Worm (Caenorhabditis elegans) whole organism, mixed stage, embryonic: ENCODE data around the gene dop-2.

Experiments used
- bed-3 ChIP-seq: fragments of 200-800 bp; sonication (Bioruptor generic); optimal IDR thresholded peaks from 3 replicates; lab custom pipeline; 2018; ENCODE audit warnings: mild to moderate bottlenecking, missing genetic modification characterization, moderate library complexity, missing compliant biosample characterization
- blmp-1 ChIP-seq: fragments of 150-350 bp; optimal IDR thresholded peaks from 2 replicates; lab custom pipeline; 2014; ENCODE audit warnings: missing biosample characterization, missing genetic modification characterization
- ceh-39 ChIP-seq: fragments of 150-350 bp; optimal IDR thresholded peaks from 2 replicates; lab custom pipeline; 2014; ENCODE audit warnings: missing biosample characterization, missing genetic modification characterization
- ceh-83 ChIP-seq: fragments of 200-800 bp; sonication (Bioruptor generic); optimal IDR thresholded peaks from 2 replicates; lab custom pipeline; 2018; ENCODE audit warnings: mild to moderate bottlenecking, missing genetic modification characterization, missing compliant biosample characterization
- ces-1 ChIP-seq: fragments of 150-350 bp; optimal IDR thresholded peaks from 2 replicates; lab custom pipeline; 2014; ENCODE audit warnings: missing biosample characterization, missing genetic modification reagents, missing genetic modification characterization
- cnd-1 ChIP-seq: fragments of 200-800 bp; sonication (Bioruptor generic); optimal IDR thresholded peaks from 2 replicates; lab custom pipeline; 2018; ENCODE audit warnings: mild to moderate bottlenecking, missing genetic modification characterization, missing compliant biosample characterization
- drap-1 ChIP-seq: fragments of 200-800 bp; sonication (Bioruptor generic); optimal IDR thresholded peaks from 3 replicates; lab custom pipeline; 2018; ENCODE audit warnings: mild to moderate bottlenecking, missing genetic modification characterization, missing compliant biosample characterization
- elt-1 ChIP-seq: sonication (generic microtip); optimal IDR thresholded peaks from 2 replicates; lab custom pipeline; 2017; ENCODE audit warnings: missing genetic modification characterization, mild to moderate bottlenecking, missing compliant biosample characterization, antibody characterized with exemption, moderate library complexity, borderline replicate concordance; ENCODE audit not compliant: insufficient read depth
- elt-3 ChIP-seq: fragments of 150-350 bp; optimal IDR thresholded peaks from 2 replicates; lab custom pipeline; 2014; ENCODE audit warnings: missing biosample characterization, missing genetic modification characterization
- flh-1 ChIP-seq: fragments of 200-800 bp; sonication (Bioruptor generic); optimal IDR thresholded peaks from 2 replicates; lab custom pipeline; 2018; ENCODE audit warnings: mild to moderate bottlenecking, missing genetic modification characterization, moderate library complexity, missing compliant biosample characterization
- hlh-1 ChIP-seq: fragments of 150-350 bp; optimal IDR thresholded peaks from 2 replicates; lab custom pipeline; 2014; ENCODE audit warnings: missing biosample characterization, missing genetic modification reagents, missing genetic modification characterization
- lin-13 ChIP-seq: fragments of 150-350 bp; optimal IDR thresholded peaks from 2 replicates; lab custom pipeline; 2014; ENCODE audit warnings: missing biosample characterization, missing genetic modification characterization
- lin-32 ChIP-seq: fragments of 200-800 bp; sonication (Bioruptor generic); optimal IDR thresholded peaks from 2 replicates; lab custom pipeline; 2018; ENCODE audit warnings: mild to moderate bottlenecking, missing genetic modification characterization, missing compliant biosample characterization
- lsy-2 ChIP-seq: fragments of 150-350 bp; optimal IDR thresholded peaks from 2 replicates; lab custom pipeline; 2014; ENCODE audit warnings: missing biosample characterization, missing genetic modification characterization
- mab-5 ChIP-seq: fragments of 150-350 bp; optimal IDR thresholded peaks from 2 replicates; lab custom pipeline; 2014; ENCODE audit warnings: missing biosample characterization, missing genetic modification characterization
- mep-1 ChIP-seq: fragments of 150-350 bp; optimal IDR thresholded peaks from 2 replicates; lab custom pipeline; 2017; ENCODE audit warnings: missing biosample characterization, missing genetic modification reagents, missing genetic modification characterization, inconsistent platforms
- mls-2 ChIP-seq: sonication (generic microtip); optimal IDR thresholded peaks from 2 replicates; lab custom pipeline; 2016; ENCODE audit warnings: mild to moderate bottlenecking, missing genetic modification characterization, moderate library complexity, missing compliant biosample characterization
- nhr-12 ChIP-seq: fragments of 150-350 bp; optimal IDR thresholded peaks from 2 replicates; lab custom pipeline; 2014; ENCODE audit warnings: missing biosample characterization, missing genetic modification characterization
- nhr-2 ChIP-seq: fragments of 150-350 bp; optimal IDR thresholded peaks from 2 replicates; lab custom pipeline; 2014; ENCODE audit warnings: missing biosample characterization, missing genetic modification characterization
- nhr-237 ChIP-seq: fragments of 150-350 bp; optimal IDR thresholded peaks from 2 replicates; lab custom pipeline; 2014; ENCODE audit warnings: missing biosample characterization, missing genetic modification characterization
- nhr-28 ChIP-seq: fragments of 150-350 bp; optimal IDR thresholded peaks from 2 replicates; lab custom pipeline; 2014; ENCODE audit warnings: missing biosample characterization, missing genetic modification characterization
- nhr-76 ChIP-seq: sonication (generic microtip); optimal IDR thresholded peaks from 2 replicates; lab custom pipeline; 2017; ENCODE audit warnings: missing biosample characterization, missing genetic modification characterization
- pha-4 ChIP-seq: fragments of 150-350 bp; optimal IDR thresholded peaks from 2 replicates; lab custom pipeline; 2018; ENCODE audit warnings: missing biosample characterization, missing genetic modification reagents, missing genetic modification characterization
- sem-2 ChIP-seq: fragments of 200-800 bp; sonication (Bioruptor generic); optimal IDR thresholded peaks from 2 replicates; lab custom pipeline; 2018; ENCODE audit warnings: mild to moderate bottlenecking, missing genetic modification characterization, missing compliant biosample characterization
- sptf-1 ChIP-seq: sonication (generic microtip); optimal IDR thresholded peaks from 2 replicates; lab custom pipeline; 2017; ENCODE audit warnings: mild to moderate bottlenecking, missing genetic modification characterization, moderate library complexity, missing compliant biosample characterization
- tbx-8 ChIP-seq: fragments of 200-800 bp; sonication (Bioruptor generic); optimal IDR thresholded peaks from 2 replicates; lab custom pipeline; 2018; ENCODE audit warnings: mild to moderate bottlenecking, missing genetic modification characterization, moderate library complexity, missing compliant biosample characterization
- unc-39 ChIP-seq: fragments of 150-350 bp; optimal IDR thresholded peaks from 2 replicates; lab custom pipeline; 2014; ENCODE audit warnings: missing biosample characterization, missing genetic modification characterization
- unc-62 ChIP-seq: fragments of 150-350 bp; optimal IDR thresholded peaks from 2 replicates; lab custom pipeline; 2014; ENCODE audit warnings: missing biosample characterization, missing genetic modification reagents, missing genetic modification characterization
- zip-8 ChIP-seq: fragments of 150-350 bp; optimal IDR thresholded peaks from 2 replicates; lab custom pipeline; 2014; ENCODE audit warnings: missing biosample characterization, missing genetic modification characterization
- ztf-11 ChIP-seq: fragments of 150-350 bp; optimal IDR thresholded peaks from 2 replicates; lab custom pipeline; 2014; ENCODE audit warnings: missing biosample characterization, missing genetic modification characterization

dop-2 gene

ce11 chrV:9619850-9620249 is 11.5 kb downstream of the dop-2 start, which contains the start of gene idpc-6:
TSS of gene idpc-6 (plus strand) at chrV:9620150.
- TF ChIP-seq sem-2 (GFP tag; lab: Kevin White, UChicago) (no peak), unc-39 (no peak), zip-8 (tag; lab: Kevin White, UChicago) (no peak), nhr-76 (tag; lab: Kevin White, UChicago) (no peak), mls-2 (no peak), ces-1 (GFP tag; lab: Kevin White, UChicago) (no peak), hlh-1 (tag; lab: Kevin White, UChicago) (no peak), elt-3 (tag; lab: Kevin White, UChicago) (no peak), mab-5 (no peak), lsy-2 (no peak), tbx-8 (GFP tag; lab: Kevin White, UChicago) (no peak), elt-1 (no peak), pha-4 (tag; lab: Kevin White, UChicago) (no peak), lin-32 (GFP tag; lab: Kevin White, UChicago) (no peak), nhr-28 (tag; lab: Kevin White, UChicago) (no peak), mep-1 (tag; lab: Kevin White, UChicago) (no peak), sptf-1 (tag; lab: Kevin White, UChicago) (no peak), nhr-2 (tag; lab: Kevin White, UChicago) (no peak), blmp-1 (tag; lab: Kevin White, UChicago) (no peak), drap-1 (GFP tag; lab: Kevin White, UChicago) (no peak)

DNA sequence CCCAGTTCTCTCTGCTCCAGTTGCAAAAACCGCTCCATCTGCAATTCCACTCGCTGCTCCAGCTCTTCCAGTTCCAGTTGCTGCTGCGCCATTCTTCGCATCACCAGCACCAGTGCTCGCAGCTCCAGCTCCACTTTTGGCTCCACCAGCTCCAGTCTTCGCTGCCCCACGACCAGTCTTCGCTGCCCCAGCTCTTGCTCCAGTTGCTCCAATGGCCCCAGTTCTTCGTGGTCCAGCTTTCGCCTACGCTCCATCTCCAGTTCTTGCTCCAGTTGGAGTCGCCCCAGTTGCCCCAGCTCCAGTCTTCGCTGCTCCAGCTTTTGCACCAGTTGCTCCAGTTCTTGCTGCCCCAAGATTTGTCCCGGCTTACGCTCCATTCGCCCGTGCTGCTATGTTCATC is 12.1 kb downstream of the dop-2 start:
- TF ChIP-seq mep-1 (tag; lab: Kevin White, UChicago) (no peak), nhr-12 (tag; lab: Kevin White, UChicago) (no peak), ceh-83 (GFP tag; lab: Kevin White, UChicago) (peak; percentile 0)

ce11 chrV:9621437-9621836 is 13.1 kb downstream of the dop-2 start:
- TF ChIP-seq sptf-1 (tag; lab: Kevin White, UChicago) (no peak), bed-3 (GFP tag; lab: Kevin White, UChicago) (no peak), pha-4 (tag; lab: Kevin White, UChicago) (no peak), cnd-1 (tag; lab: Kevin White, UChicago) (no peak)

DNA sequence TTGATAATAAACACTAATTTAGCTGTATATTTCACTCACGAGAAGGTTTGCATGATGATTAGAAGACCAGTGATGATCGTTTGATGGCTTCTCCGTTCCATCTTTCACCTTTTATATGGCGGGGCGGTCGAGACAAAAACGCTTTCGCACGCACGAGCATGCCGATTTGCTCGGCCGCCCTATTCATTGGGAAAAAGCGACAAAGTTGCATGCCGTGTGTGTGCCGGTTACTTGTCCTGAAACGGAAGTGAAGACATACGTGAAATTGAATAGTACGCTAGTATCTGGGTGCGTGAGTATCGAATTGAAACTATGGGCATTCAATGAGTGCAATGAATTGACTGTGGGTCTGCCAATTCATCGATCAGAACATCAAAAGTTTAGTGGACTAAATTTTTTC is 14.5 kb downstream of the dop-2 start, which contains the start of gene idpc-5:
TSS of gene idpc-5 (minus strand) at position 101 of the 400 bp plus-strand sequence.
- no peak for TF ChIP-seq drap-1 (GFP tag; lab: Kevin White, UChicago)
- TF ChIP-seq ceh-39 (tag; lab: Kevin White, UChicago), result no peak
- no peak for TF ChIP-seq ztf-11 (tag; lab: Kevin White, UChicago)
- TF ChIP-seq sptf-1 (tag; lab: Kevin White, UChicago), result no peak
- no peak for TF ChIP-seq pha-4 (tag; lab: Kevin White, UChicago)
- TF ChIP-seq nhr-76 (tag; lab: Kevin White, UChicago), result no peak
- no peak for TF ChIP-seq lin-13 (tag; lab: Kevin White, UChicago)
- no peak for TF ChIP-seq lin-32 (GFP tag; lab: Kevin White, UChicago)
- TF ChIP-seq sem-2 (GFP tag; lab: Kevin White, UChicago), result no peak
- no peak for TF ChIP-seq flh-1 (GFP tag; lab: Kevin White, UChicago)
- TF ChIP-seq nhr-12 (tag; lab: Kevin White, UChicago), result no peak
- TF ChIP-seq bed-3 (GFP tag; lab: Kevin White, UChicago), result no peak
- TF ChIP-seq blmp-1 (tag; lab: Kevin White, UChicago), result no peak
- no peak for TF ChIP-seq nhr-237
- TF ChIP-seq cnd-1 (tag; lab: Kevin White, UChicago), result no peak
- TF ChIP-seq elt-1, result no peak
- no peak for TF ChIP-seq ceh-83 (GFP tag; lab: Kevin White, UChicago)
- TF ChIP-seq, all 35 proteins: peak for 0

DNA sequence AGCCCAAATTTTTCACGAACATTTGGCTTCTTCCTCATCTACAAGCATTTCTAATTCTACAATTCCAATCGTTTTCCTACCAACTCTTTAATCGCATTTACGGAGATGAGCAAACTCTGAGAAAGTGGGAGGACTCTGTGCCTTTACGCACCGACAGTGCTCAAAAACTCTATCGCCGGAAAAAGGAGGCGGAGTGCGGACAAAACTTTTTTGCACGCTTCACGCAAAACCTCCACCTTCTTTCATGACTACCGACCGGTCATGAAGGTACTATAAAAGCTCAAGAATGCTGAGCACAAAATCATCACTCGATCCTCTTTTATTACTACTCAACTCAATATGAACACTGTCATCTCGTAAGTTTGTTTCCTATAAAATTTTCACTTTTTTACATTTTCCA is 16.8 kb downstream of the dop-2 start, which contains the start of gene idpc-4:
TSS of gene idpc-4 (plus strand) at position 301 of the 400 bp plus-strand sequence.
- TF ChIP-seq blmp-1 (tag; lab: Kevin White, UChicago) (no peak), nhr-237 (no peak), unc-62 (no peak), ceh-83 (GFP tag; lab: Kevin White, UChicago) (no peak), hlh-1 (tag; lab: Kevin White, UChicago) (no peak), mab-5 (no peak), mls-2 (no peak)
